Fruit fly (Drosophila melanogaster): ENCODE measurements around the gene CG31787.

DNA sequence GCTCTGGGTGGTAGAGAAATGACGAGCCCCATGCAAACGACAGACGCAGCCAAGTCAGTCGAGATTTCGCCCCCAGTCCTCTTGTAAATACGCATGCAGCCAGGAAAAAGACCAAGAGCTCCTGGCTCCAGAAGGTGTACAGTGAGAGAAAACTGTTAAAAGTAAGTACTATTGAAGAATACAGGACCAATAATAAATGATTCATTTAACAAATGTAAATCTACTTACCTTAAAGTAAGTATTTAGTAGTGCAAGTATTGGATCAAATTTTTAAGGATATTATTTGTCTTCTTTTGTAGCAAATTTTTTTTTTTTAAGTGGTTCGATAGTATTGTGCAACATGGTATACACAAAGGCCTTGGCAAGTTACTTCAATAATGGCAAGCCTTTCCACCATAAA lies 49.0 kb downstream of the CG31787 start:
- no peak for TF ChIP-seq corto (GFP tag; optimal IDR thresholded peaks at IDR 0.05)
- TF ChIP-seq peb (GFP tag; IDR thresholded peaks at IDR 0.05): no peak
- TF ChIP-seq CG12219 (GFP tag; optimal IDR thresholded peaks at IDR 0.05): no peak
- no peak for TF ChIP-seq dmrt99B (tag; optimal IDR thresholded peaks at IDR 0.05)
- no peak for TF ChIP-seq CG30403 (GFP tag; optimal IDR thresholded peaks at IDR 0.05)

All from whole organism, embryonic.